Worm (Caenorhabditis elegans) whole organism, L4 larva: ENCODE results near the gene pkc-3.

Source experiments
- D1046.2 ChIP-seq: fragments of 200-800 bp; sonication (Bioruptor generic); IDR thresholded peaks from 2 replicates; pipeline ENCODE4 v1.3.6; 2022; ENCODE audit warnings: missing genetic modification characterization, missing compliant biosample characterization
- F10B5.3 ChIP-seq: sonication (generic microtip); optimal IDR thresholded peaks from 2 replicates; lab custom pipeline; 2016; ENCODE audit warnings: mild to moderate bottlenecking, missing genetic modification characterization, missing compliant biosample characterization
- F37D6.2 ChIP-seq: sonication (generic microtip); optimal IDR thresholded peaks from 2 replicates; lab custom pipeline; 2016; ENCODE audit warnings: mild to moderate bottlenecking, missing genetic modification characterization, missing compliant biosample characterization
- R02D3.7 ChIP-seq: fragments of 150-350 bp; sonication (generic microtip); optimal IDR thresholded peaks from 3 replicates; lab custom pipeline; 2014; ENCODE audit warnings: missing biosample characterization, missing genetic modification characterization
- Y75B8A.6 ChIP-seq: fragments of 200-800 bp; sonication (Bioruptor generic); IDR thresholded peaks from 2 replicates; pipeline ENCODE4 v1.3.6; 2022; ENCODE audit warnings: missing genetic modification reagents, missing genetic modification characterization, missing compliant biosample characterization
- aha-1 ChIP-seq: fragments of 150-350 bp; peaks from one replicate; lab custom pipeline; 2014; ENCODE audit warnings: missing biosample characterization, missing genetic modification characterization
- attf-4 ChIP-seq: sonication (generic microtip); optimal IDR thresholded peaks from 3 replicates; lab custom pipeline; 2017; ENCODE audit warnings: missing biosample characterization, missing genetic modification characterization
- ceh-20 ChIP-seq: fragments of 200-800 bp; sonication (Bioruptor generic); IDR thresholded peaks from 2 replicates; pipeline ENCODE4 v1.3.6; 2022; ENCODE audit warnings: missing genetic modification reagents, missing genetic modification characterization, missing compliant biosample characterization
- cey-2 ChIP-seq: sonication (generic microtip); optimal IDR thresholded peaks from 3 replicates; lab custom pipeline; 2017; ENCODE audit warnings: missing genetic modification characterization, mild to moderate bottlenecking, missing compliant biosample characterization, antibody characterized with exemption, borderline replicate concordance; ENCODE audit not compliant: insufficient read depth
- daf-12 ChIP-seq: fragments of 150-350 bp; optimal IDR thresholded peaks from 2 replicates; lab custom pipeline; 2014; ENCODE audit warnings: missing biosample characterization, missing genetic modification reagents, missing genetic modification characterization
- daf-16 ChIP-seq, 3 experiments: sonication (generic microtip); optimal IDR thresholded peaks; 2 replicates each; lab custom pipeline; 2016 to 2017; ENCODE audit warnings: missing genetic modification characterization in 3 of 3, missing genetic modification reagents in 3 of 3, mild to moderate bottlenecking in 2 of 3, missing compliant biosample characterization in 2 of 3, missing biosample characterization in 1 of 3, moderate library complexity in 1 of 3
- daf-19 ChIP-seq: fragments of 200-800 bp; sonication (Bioruptor generic); conservative IDR thresholded peaks from 2 replicates; pipeline ENCODE4 v1.3.6; 2022; ENCODE audit warnings: missing genetic modification characterization, missing compliant biosample characterization
- dmd-6 ChIP-seq: fragments of 200-800 bp; sonication (Bioruptor generic); IDR thresholded peaks from 2 replicates; pipeline ENCODE4 v1.3.6; 2022; ENCODE audit warnings: missing genetic modification reagents, missing genetic modification characterization, missing compliant biosample characterization
- dpl-1 ChIP-seq: fragments of 150-350 bp; optimal IDR thresholded peaks from 2 replicates; lab custom pipeline; 2014; ENCODE audit warnings: missing biosample characterization, missing genetic modification reagents, missing genetic modification characterization
- duxl-1 ChIP-seq: sonication (generic microtip); optimal IDR thresholded peaks from 2 replicates; lab custom pipeline; 2016; ENCODE audit warnings: mild to moderate bottlenecking, missing genetic modification characterization, moderate library complexity, missing compliant biosample characterization; ENCODE audit not compliant: poor library complexity
- dve-1 ChIP-seq: sonication (generic microtip); optimal IDR thresholded peaks from 2 replicates; lab custom pipeline; 2017; ENCODE audit warnings: antibody characterized with exemption, mild to moderate bottlenecking, missing genetic modification characterization, missing compliant biosample characterization; ENCODE audit not compliant: insufficient read depth
- fos-1 ChIP-seq: fragments of 150-350 bp; optimal IDR thresholded peaks from 2 replicates; lab custom pipeline; 2014; ENCODE audit warnings: missing biosample characterization, missing genetic modification characterization
- gei-8 ChIP-seq: fragments of 200-800 bp; sonication (Bioruptor generic); optimal IDR thresholded peaks from 2 replicates; lab custom pipeline; 2018; ENCODE audit warnings: mild to moderate bottlenecking, missing genetic modification characterization, missing compliant biosample characterization
- hlh-11 ChIP-seq: fragments of 200-800 bp; sonication (Bioruptor generic); optimal IDR thresholded peaks from 2 replicates; lab custom pipeline; 2018; ENCODE audit warnings: mild to moderate bottlenecking, missing genetic modification characterization, missing compliant biosample characterization
- hmg-1.1 ChIP-seq: fragments of 200-800 bp; sonication (Bioruptor generic); IDR thresholded peaks from 2 replicates; pipeline ENCODE4 v1.3.6; 2022; ENCODE audit warnings: missing genetic modification reagents, missing genetic modification characterization, missing compliant biosample characterization
- lim-7 ChIP-seq: fragments of 200-800 bp; sonication (Bioruptor generic); IDR thresholded peaks from 2 replicates; pipeline ENCODE4 v1.3.6; 2022; ENCODE audit warnings: missing genetic modification characterization, missing compliant biosample characterization
- lin-1 ChIP-seq: fragments of 200-800 bp; sonication (Bioruptor generic); IDR thresholded peaks from 2 replicates; pipeline ENCODE4 v1.3.6; 2022; ENCODE audit warnings: missing genetic modification reagents, missing genetic modification characterization, missing compliant biosample characterization
- lin-13 ChIP-seq: fragments of 150-350 bp; optimal IDR thresholded peaks from 2 replicates; lab custom pipeline; 2014; ENCODE audit warnings: missing biosample characterization, missing genetic modification reagents, missing genetic modification characterization
- lin-15B ChIP-seq: fragments of 150-350 bp; sonication (generic microtip); optimal IDR thresholded peaks from 3 replicates; lab custom pipeline; 2014; ENCODE audit warnings: missing biosample characterization, missing genetic modification characterization
- lin-38 ChIP-seq: fragments of 200-800 bp; sonication (Bioruptor generic); IDR thresholded peaks from 2 replicates; pipeline ENCODE4 v1.3.6; 2022; ENCODE audit warnings: missing genetic modification reagents, missing genetic modification characterization, missing compliant biosample characterization
- lir-3 ChIP-seq: sonication (generic microtip); optimal IDR thresholded peaks from 2 replicates; lab custom pipeline; 2016; ENCODE audit warnings: mild to moderate bottlenecking, missing genetic modification characterization, missing compliant biosample characterization
- lsy-2 ChIP-seq, 2 experiments: fragments of 150-350 bp in 1 of 2; sonication (generic microtip) in 1 of 2; optimal IDR thresholded peaks; 2 replicates each; lab custom pipeline; 2014 to 2017; ENCODE audit warnings: missing biosample characterization in 2 of 2, missing genetic modification characterization in 2 of 2
- madf-5 ChIP-seq, 2 experiments: fragments of 200-800 bp; sonication (Bioruptor generic); IDR thresholded peaks; 2 replicates each; pipeline ENCODE4 v1.3.6; 2022; ENCODE audit warnings: missing compliant biosample characterization in 2 of 2, missing genetic modification characterization in 2 of 2
- mdt-29 ChIP-seq: fragments of 200-800 bp; sonication (Bioruptor generic); IDR thresholded peaks from 2 replicates; pipeline ENCODE4 v1.3.6; 2022; ENCODE audit warnings: missing genetic modification reagents, missing genetic modification characterization, missing compliant biosample characterization
- mep-1 ChIP-seq: fragments of 150-350 bp; sonication (generic microtip); optimal IDR thresholded peaks from 3 replicates; lab custom pipeline; 2014; ENCODE audit warnings: missing biosample characterization, missing genetic modification characterization
- mes-2 ChIP-seq: sonication (generic microtip); optimal IDR thresholded peaks from 2 replicates; lab custom pipeline; 2016; ENCODE audit warnings: missing genotype, mild to moderate bottlenecking, missing genetic modification characterization, missing compliant biosample characterization; ENCODE audit not compliant: poor library complexity, severe bottlenecking
- mxl-2 ChIP-seq: fragments of 200-800 bp; sonication (Bioruptor generic); conservative IDR thresholded peaks from 2 replicates; pipeline ENCODE4 v1.3.6; 2022; ENCODE audit warnings: missing genetic modification reagents, missing genetic modification characterization, missing compliant biosample characterization
- mxl-3 ChIP-seq: fragments of 200-800 bp; sonication (Bioruptor generic); optimal IDR thresholded peaks from 2 replicates; lab custom pipeline; 2018; ENCODE audit warnings: mild to moderate bottlenecking, missing genetic modification characterization, missing compliant biosample characterization
- nhr-10 ChIP-seq: fragments of 150-350 bp; optimal IDR thresholded peaks from 2 replicates; lab custom pipeline; 2014; ENCODE audit warnings: missing biosample characterization, missing genetic modification characterization
- nhr-102 ChIP-seq: sonication (generic microtip); optimal IDR thresholded peaks from 2 replicates; lab custom pipeline; 2016; ENCODE audit warnings: mild to moderate bottlenecking, missing genetic modification characterization, moderate library complexity, missing compliant biosample characterization
- nhr-28 ChIP-seq: fragments of 150-350 bp; optimal IDR thresholded peaks from 2 replicates; lab custom pipeline; 2014; ENCODE audit warnings: missing biosample characterization, missing genetic modification characterization
- nhr-6 ChIP-seq: fragments of 150-350 bp; optimal IDR thresholded peaks from 2 replicates; lab custom pipeline; 2014; ENCODE audit warnings: missing biosample characterization, missing genetic modification characterization
- nhr-76 ChIP-seq: fragments of 150-350 bp; optimal IDR thresholded peaks from 2 replicates; lab custom pipeline; 2014; ENCODE audit warnings: missing biosample characterization, missing genetic modification characterization
- php-3 ChIP-seq: fragments of 200-800 bp; sonication (Bioruptor generic); IDR thresholded peaks from 2 replicates; pipeline ENCODE4 v1.3.6; 2022; ENCODE audit warnings: missing genetic modification reagents, missing genetic modification characterization, missing compliant biosample characterization
- pqm-1 ChIP-seq: sonication (generic microtip); optimal IDR thresholded peaks from 2 replicates; lab custom pipeline; 2017; ENCODE audit warnings: missing biosample characterization, missing genetic modification characterization
- rbr-2 ChIP-seq: sonication (generic microtip); optimal IDR thresholded peaks from 2 replicates; lab custom pipeline; 2016; ENCODE audit warnings: missing genotype, missing genetic modification characterization, missing compliant biosample characterization
- saeg-2 ChIP-seq: fragments of 200-800 bp; sonication (Bioruptor generic); IDR thresholded peaks from 2 replicates; pipeline ENCODE4 v1.3.6; 2022; ENCODE audit warnings: missing genetic modification reagents, missing genetic modification characterization, missing compliant biosample characterization
- sdz-12 ChIP-seq: fragments of 200-800 bp; sonication (Bioruptor generic); optimal IDR thresholded peaks from 2 replicates; lab custom pipeline; 2018; ENCODE audit warnings: mild to moderate bottlenecking, missing genetic modification characterization, missing compliant biosample characterization
- snpc-1.2 ChIP-seq: fragments of 200-800 bp; sonication (Bioruptor generic); IDR thresholded peaks from 2 replicates; pipeline ENCODE4 v1.3.6; 2022; ENCODE audit warnings: missing genetic modification reagents, missing genetic modification characterization, missing compliant biosample characterization
- snpc-4 ChIP-seq: fragments of 150-350 bp; optimal IDR thresholded peaks from 2 replicates; lab custom pipeline; 2014; ENCODE audit warnings: missing biosample characterization, missing genetic modification characterization
- spr-3 ChIP-seq: fragments of 200-800 bp; sonication (Bioruptor generic); optimal IDR thresholded peaks from 2 replicates; lab custom pipeline; 2018; ENCODE audit warnings: mild to moderate bottlenecking, missing genetic modification characterization, missing compliant biosample characterization
- tag-97 ChIP-seq: fragments of 200-800 bp; sonication (Bioruptor generic); IDR thresholded peaks from 2 replicates; pipeline ENCODE4 v1.3.6; 2022; ENCODE audit warnings: missing genetic modification characterization, missing compliant biosample characterization
- unc-62 ChIP-seq, 3 experiments: fragments of 150-350 bp in 1 of 3; sonication (generic microtip); optimal IDR thresholded peaks in 2 of 3; peaks in 1 of 3; 1 replicate in 1 of 3; 2 replicates in 2 of 3; lab custom pipeline; 2014 to 2017; ENCODE audit warnings: missing biosample characterization in 3 of 3, missing genetic modification characterization in 3 of 3, missing genetic modification reagents in 3 of 3, missing genotype in 1 of 3

The pkc-3 gene

ce11 chrII:5426470-5426869, 46.6 kb downstream of the pkc-3 start:
- TF ChIP-seq nhr-28 (tag; lab: Kevin White, UChicago): peak; percentile 19
- no peak for TF ChIP-seq mxl-3 (GFP tag; lab: Kevin White, UChicago)
- TF ChIP-seq, all 104 proteins: peak for 1

ce11 chrII:5429522-5430257, 49.9 kb downstream of the pkc-3 start, which contains the start of the genes F07F6.4 and F07F6.2:
F07F6.4 (minus strand) TSS chrII:5429572.
F07F6.2 (plus strand) TSS chrII:5430207.
- TF ChIP-seq cey-2 (no peak), mdt-29 (GFP tag; lab: Robert Waterston, UW) (no peak), dve-1 (tag; lab: Kevin White, UChicago) (peak; percentile 39), saeg-2 (no peak), lim-7 (no peak), Y75B8A.6 (no peak), spr-3 (GFP tag; lab: Kevin White, UChicago) (no peak), F10B5.3 (no peak), daf-16 (GFP tag; optimal IDR thresholded peaks at IDR 0.05; lab: Kevin White, UChicago) (no peak), daf-16 (tag; optimal IDR thresholded peaks at IDR 0.05; lab: Kevin White, UChicago) (no peak), mes-2 (tag; lab: Kevin White, UChicago) (peak; percentile 68), mep-1 (tag; lab: Kevin White, UChicago) (peak; percentile 27), lsy-2 (tag; optimal IDR thresholded peaks at IDR 0.05; lab: Kevin White, UChicago) (peak in 1 of 2 experiments; percentile 64), attf-4 (tag; lab: Kevin White, UChicago) (no peak), lin-1 (no peak), ceh-20 (GFP tag; lab: Robert Waterston, UW) (no peak), lin-15B (tag; lab: Kevin White, UChicago) (no peak), mxl-3 (GFP tag; lab: Kevin White, UChicago) (peak; percentile 7), rbr-2 (tag; lab: Kevin White, UChicago) (no peak), lin-38 (peak; percentile 46; the same call in 1 of the 2 replicates), duxl-1 (tag; lab: Kevin White, UChicago) (no peak), D1046.2 (GFP tag; lab: Robert Waterston, UW) (no peak), fos-1 (no peak), daf-19 (GFP tag; lab: Robert Waterston, UW) (no peak), gei-8 (GFP tag; lab: Kevin White, UChicago) (no peak), hmg-1.1 (GFP tag; lab: Robert Waterston, UW) (no peak), hlh-11 (tag; lab: Kevin White, UChicago) (no peak), php-3 (GFP tag; lab: Robert Waterston, UW) (no peak), R02D3.7 (no peak), snpc-1.2 (no peak), dmd-6 (GFP tag; lab: Robert Waterston, UW) (no peak), nhr-6 (tag; lab: Kevin White, UChicago) (peak; percentile 15), pqm-1 (tag; lab: Kevin White, UChicago) (peak; percentile 27), aha-1 (peak; percentile 90), dpl-1 (GFP tag; lab: Kevin White, UChicago) (peak; percentile 59), nhr-102 (tag; lab: Kevin White, UChicago) (no peak), F37D6.2 (no peak)

- TF ChIP-seq unc-62 (GFP tag; optimal IDR thresholded peaks at IDR 0.05 in 1 of 2; lab: Kevin White, UChicago) (no peak), unc-62 (tag; optimal IDR thresholded peaks at IDR 0.05; lab: Kevin White, UChicago) (no peak), lin-13 (no peak), nhr-10 (tag; lab: Kevin White, UChicago) (no peak), daf-12 (tag; lab: Kevin White, UChicago) (no peak), mxl-2 (GFP tag; lab: Robert Waterston, UW) (no peak), madf-5 (GFP tag; IDR thresholded peaks at IDR 0.05; lab: Robert Waterston, UW) (no peak), nhr-28 (tag; lab: Kevin White, UChicago) (no peak), nhr-76 (tag; lab: Kevin White, UChicago) (no peak), lir-3 (tag; lab: Kevin White, UChicago) (no peak), sdz-12 (GFP tag; lab: Kevin White, UChicago) (no peak), F10B5.3 (no peak), snpc-4 (no peak), dmd-6 (GFP tag; lab: Robert Waterston, UW) (no peak), tag-97 (GFP tag; lab: Robert Waterston, UW) (no peak)
These were observed 53.2 kb downstream of the pkc-3 start, which contains the start of gene srx-114 for ce11 chrII:5433069-5433468. srx-114 (minus strand) TSS chrII:5433169.
